Worm (Caenorhabditis elegans) whole organism, L4/young adult: ENCODE results near the gene T18D3.6.

ENCODE experiments used
- W03F9.2 ChIP-seq: fragments of 150-350 bp; optimal IDR thresholded peaks from 2 replicates; lab custom pipeline; 2014; ENCODE audit warnings: missing biosample characterization, missing genetic modification characterization
- dao-5 ChIP-seq: sonication (generic microtip); optimal IDR thresholded peaks from 2 replicates; lab custom pipeline; 2016; ENCODE audit warnings: missing genotype, missing genetic modification characterization, moderate library complexity, missing compliant biosample characterization

DNA sequence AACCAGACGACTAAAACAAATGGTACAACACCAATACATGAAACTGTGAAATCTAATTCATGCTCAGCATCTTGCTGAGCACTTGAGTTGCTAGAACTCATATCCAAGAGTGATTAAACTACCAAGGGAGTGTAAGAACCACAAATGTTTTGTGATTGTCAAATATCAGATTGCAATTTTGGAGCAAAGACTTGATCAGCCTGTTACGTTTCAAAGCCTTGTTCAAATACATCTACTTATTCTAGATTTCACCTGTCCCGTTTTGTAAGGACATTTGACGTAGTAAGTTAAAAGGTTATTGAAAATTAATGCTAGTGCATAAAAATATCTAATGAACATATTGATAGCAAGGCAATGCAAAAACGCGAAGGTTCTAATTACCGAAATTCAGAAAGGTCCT, 27.6 kb downstream of the T18D3.6 start, which contains the start of gene F45E6.1:
- TF ChIP-seq W03F9.2 (tag; lab: Kevin White, UChicago), result no peak
- TF ChIP-seq dao-5 (tag; lab: Kevin White, UChicago), result no peak
